Fruit fly (Drosophila melanogaster) whole organism, embryonic: ENCODE results near the gene CG31549.

ENCODE experiments used
- Antp ChIP-seq: fragments of 200-800 bp; sonication (Bioruptor generic); optimal IDR thresholded peaks from 3 replicates; lab custom pipeline; 2016; ENCODE audit warnings: missing biosample characterization, missing genetic modification characterization
- Awh ChIP-seq: fragments of 200-800 bp; sonication (Bioruptor generic); IDR thresholded peaks from 2 replicates; pipeline ENCODE4, ENCODE4 v1.3.6; 2022; ENCODE audit warnings: missing biosample characterization, missing genetic modification characterization
- CG10979 ChIP-seq: fragments of 200-800 bp; sonication (Bioruptor generic); optimal IDR thresholded peaks from 2 replicates; lab custom pipeline; 2018; ENCODE audit warnings: missing biosample characterization, mild to moderate bottlenecking, missing genetic modification characterization, moderate library complexity
- CG12744 ChIP-seq: fragments of 200-800 bp; sonication (Bioruptor generic); optimal IDR thresholded peaks from 2 replicates; lab custom pipeline; 2016; ENCODE audit warnings: missing biosample characterization, missing genetic modification characterization
- CG15073 ChIP-seq: fragments of 200-800 bp; sonication (Bioruptor generic); optimal IDR thresholded peaks from 2 replicates; lab custom pipeline; 2016; ENCODE audit warnings: missing biosample characterization, missing genetic modification characterization
- CG15601 ChIP-seq: fragments of 200-800 bp; sonication (Bioruptor generic); optimal IDR thresholded peaks from 3 replicates; lab custom pipeline; 2019; ENCODE audit warnings: missing biosample characterization, mild to moderate bottlenecking, missing genetic modification characterization, moderate library complexity
- CG1602 ChIP-seq: fragments of 200-800 bp; sonication (Bioruptor generic); optimal IDR thresholded peaks from 3 replicates; lab custom pipeline; 2016; ENCODE audit warnings: missing biosample characterization, missing genetic modification characterization
- CG16863 ChIP-seq: fragments of 200-800 bp; sonication (Bioruptor generic); optimal IDR thresholded peaks from 3 replicates; lab custom pipeline; 2016; ENCODE audit warnings: missing biosample characterization, missing genetic modification characterization
- CG1792 ChIP-seq: fragments of 200-800 bp; sonication (Bioruptor generic); optimal IDR thresholded peaks from 2 replicates; lab custom pipeline; 2016; ENCODE audit warnings: missing biosample characterization, missing genetic modification characterization
- CG2120 ChIP-seq: fragments of 200-800 bp; sonication (Bioruptor generic); optimal IDR thresholded peaks from 3 replicates; lab custom pipeline; 2016; ENCODE audit warnings: missing biosample characterization, missing genetic modification characterization
- CG2199 ChIP-seq: fragments of 200-800 bp; sonication (Bioruptor generic); IDR thresholded peaks from 3 replicates; pipeline ENCODE4 v1.3.6; 2022; ENCODE audit warnings: missing biosample characterization, missing genetic modification characterization
- CG3065 ChIP-seq: fragments of 200-800 bp; sonication (Bioruptor generic); optimal IDR thresholded peaks from 2 replicates; lab custom pipeline; 2016; ENCODE audit warnings: missing biosample characterization, missing genetic modification characterization
- CG31441 ChIP-seq: fragments of 200-800 bp; sonication (Bioruptor generic); IDR thresholded peaks from 2 replicates; pipeline ENCODE4 v1.3.6; 2022; ENCODE audit warnings: missing biosample characterization, missing genetic modification characterization
- CG3726 ChIP-seq: fragments of 200-800 bp; sonication (Bioruptor generic); IDR thresholded peaks from 3 replicates; pipeline ENCODE4, ENCODE4 v1.3.6; 2022; ENCODE audit warnings: missing biosample characterization, missing genetic modification characterization
- CG4820 ChIP-seq: fragments of 200-800 bp; sonication (Bioruptor generic); optimal IDR thresholded peaks from 3 replicates; lab custom pipeline; 2016; ENCODE audit warnings: missing biosample characterization, missing genetic modification characterization
- CG6175 ChIP-seq: fragments of 200-800 bp; sonication (Bioruptor generic); IDR thresholded peaks from 3 replicates; pipeline ENCODE4 v1.3.6; 2022; ENCODE audit warnings: missing biosample characterization, missing genetic modification characterization
- CG7928 ChIP-seq: fragments of 200-800 bp; sonication (Bioruptor generic); optimal IDR thresholded peaks from 2 replicates; lab custom pipeline; 2017; ENCODE audit warnings: missing biosample characterization, mild to moderate bottlenecking, missing genetic modification characterization
- CG9932 ChIP-seq: fragments of 200-800 bp; sonication (Bioruptor generic); IDR thresholded peaks from 2 replicates; pipeline ENCODE4 v1.3.6; 2022; ENCODE audit warnings: missing biosample characterization, missing genetic modification characterization
- Camta ChIP-seq: fragments of 200-800 bp; sonication (Bioruptor generic); optimal IDR thresholded peaks from 2 replicates; lab custom pipeline; 2016; ENCODE audit warnings: missing biosample characterization, missing genetic modification characterization
- Dref ChIP-seq: fragments of 200-800 bp; sonication (Bioruptor generic); IDR thresholded peaks from 2 replicates; pipeline ENCODE4 v1.3.6; 2022; ENCODE audit warnings: missing biosample characterization, missing genetic modification characterization
- Drgx ChIP-seq: fragments of 200-800 bp; sonication (Bioruptor generic); IDR thresholded peaks from 2 replicates; pipeline ENCODE4 v1.3.6; 2022; ENCODE audit warnings: missing biosample characterization, missing genetic modification characterization
- Eip74EF ChIP-seq, 2 experiments: fragments of 200-800 bp in 1 of 2; fragments of >200 bp in 1 of 2; sonication (Bioruptor generic) in 1 of 2; optimal IDR thresholded peaks; 2 replicates each; lab custom pipeline; 2017 to 2019; ENCODE audit warnings: missing biosample characterization in 2 of 2, missing genetic modification characterization in 2 of 2, mild to moderate bottlenecking in 1 of 2, moderate library complexity in 1 of 2
- Gug ChIP-seq: fragments of 200-800 bp; sonication (Bioruptor generic); IDR thresholded peaks from 4 replicates; pipeline ENCODE4 v1.3.6; 2022; ENCODE audit warnings: missing biosample characterization, missing genetic modification characterization
- Hsf ChIP-seq: fragments of 200-800 bp; sonication (Bioruptor generic); optimal IDR thresholded peaks from 3 replicates; lab custom pipeline; 2016; ENCODE audit warnings: missing biosample characterization, missing genetic modification characterization
- Myb ChIP-seq: fragments of 200-800 bp; sonication (Bioruptor generic); optimal IDR thresholded peaks from 2 replicates; lab custom pipeline; 2016; ENCODE audit warnings: missing biosample characterization, missing genetic modification characterization
- Side ChIP-seq: fragments of 200-800 bp; sonication (Bioruptor generic); optimal IDR thresholded peaks from 2 replicates; lab custom pipeline; 2016; ENCODE audit warnings: missing biosample characterization, missing genetic modification characterization
- Ssrp ChIP-seq: fragments of 200-800 bp; sonication (Bioruptor generic); optimal IDR thresholded peaks from 2 replicates; lab custom pipeline; 2018; ENCODE audit warnings: missing biosample characterization, mild to moderate bottlenecking, missing genetic modification characterization, moderate library complexity
- Stat92E ChIP-seq, 3 experiments: fragments of >200 bp in 2 of 3; fragments of 200-800 bp in 1 of 3; sonication (Bioruptor generic) in 1 of 3; optimal IDR thresholded peaks; 2 replicates each; lab custom pipeline; 2017 to 2019; ENCODE audit warnings: missing biosample characterization in 3 of 3, missing genetic modification characterization in 3 of 3, mild to moderate bottlenecking in 1 of 3, moderate library complexity in 1 of 3
- Taf1 ChIP-seq: fragments of 200-800 bp; sonication (Bioruptor generic); IDR thresholded peaks from 2 replicates; pipeline ENCODE4 v1.3.6; 2022; ENCODE audit warnings: missing biosample characterization, missing genetic modification characterization
- abd-A ChIP-seq: fragments of 200-800 bp; sonication (Bioruptor generic); optimal IDR thresholded peaks from 3 replicates; lab custom pipeline; 2019; ENCODE audit warnings: missing biosample characterization, mild to moderate bottlenecking, missing genetic modification characterization, moderate library complexity
- cas ChIP-seq: fragments of 200-800 bp; sonication (Bioruptor generic); IDR thresholded peaks from 2 replicates; pipeline ENCODE4 v1.3.6; 2022; ENCODE audit warnings: missing biosample characterization, missing genetic modification characterization
- caup ChIP-seq: fragments of 200-800 bp; sonication (Bioruptor generic); optimal IDR thresholded peaks from 3 replicates; lab custom pipeline; 2017; ENCODE audit warnings: missing biosample characterization, mild to moderate bottlenecking, missing genetic modification characterization, moderate library complexity; ENCODE audit not compliant: severe bottlenecking
- chinmo ChIP-seq: fragments of 200-800 bp; sonication (Bioruptor generic); IDR thresholded peaks from 4 replicates; pipeline ENCODE4 v1.3.6; 2022; ENCODE audit warnings: missing biosample characterization, missing genetic modification characterization; ENCODE audit not compliant: partially characterized antibody
- dati ChIP-seq: fragments of 200-800 bp; sonication (Bioruptor generic); IDR thresholded peaks from 2 replicates; pipeline ENCODE4 v1.3.6; 2022; ENCODE audit warnings: missing biosample characterization, missing genetic modification characterization
- dm ChIP-seq: fragments of 200-800 bp; sonication (Bioruptor generic); optimal IDR thresholded peaks from 3 replicates; lab custom pipeline; 2016; ENCODE audit warnings: missing biosample characterization, missing genetic modification characterization
- ems ChIP-seq: fragments of 200-800 bp; sonication (Bioruptor generic); optimal IDR thresholded peaks from 3 replicates; lab custom pipeline; 2016; ENCODE audit warnings: missing biosample characterization, missing genetic modification characterization
- fu2 ChIP-seq: fragments of 200-800 bp; sonication (Bioruptor generic); optimal IDR thresholded peaks from 2 replicates; lab custom pipeline; 2016; ENCODE audit warnings: missing biosample characterization, missing genetic modification characterization
- grau ChIP-seq: fragments of 200-800 bp; optimal IDR thresholded peaks from 3 replicates; lab custom pipeline; 2019; ENCODE audit warnings: missing biosample characterization, mild to moderate bottlenecking, missing genetic modification characterization, moderate library complexity
- lab ChIP-seq: fragments of 200-800 bp; sonication (Bioruptor generic); optimal IDR thresholded peaks from 3 replicates; lab custom pipeline; 2017; ENCODE audit warnings: missing biosample characterization, missing genetic modification characterization, mild to moderate bottlenecking, moderate library complexity, missing genetic modification reagents
- lov ChIP-seq, 2 experiments: fragments of 200-800 bp in 1 of 2; fragments of >200 bp in 1 of 2; sonication (Bioruptor generic) in 1 of 2; IDR thresholded peaks in 1 of 2; optimal IDR thresholded peaks in 1 of 2; 2 replicates in 1 of 2; 3 replicates in 1 of 2; pipeline versions ENCODE4 v1.3.6 to Lab custom; 2017 to 2022; ENCODE audit warnings: missing biosample characterization in 1 of 2, missing genetic modification characterization in 1 of 2
- mld ChIP-seq: fragments of 200-800 bp; sonication (Bioruptor generic); IDR thresholded peaks from 3 replicates; pipeline ENCODE4 v1.3.6; 2022; ENCODE audit warnings: missing biosample characterization, missing genetic modification characterization; ENCODE audit not compliant: partially characterized antibody
- nerfin-1 ChIP-seq: fragments of 200-800 bp; sonication (Bioruptor generic); optimal IDR thresholded peaks from 3 replicates; lab custom pipeline; 2019; ENCODE audit warnings: missing biosample characterization, mild to moderate bottlenecking, missing genetic modification characterization, moderate library complexity
- pan ChIP-seq, 4 experiments: fragments of >200 bp in 3 of 4; fragments of 200-800 bp in 1 of 4; sonication (Bioruptor generic) in 1 of 4; optimal IDR thresholded peaks in 3 of 4; IDR thresholded peaks in 1 of 4; 2 replicates each; pipeline versions ENCODE4 v1.3.6 to Lab custom; 2017 to 2022; ENCODE audit warnings: missing biosample characterization in 2 of 4, missing genetic modification characterization in 2 of 4, mixed read lengths in 1 of 4
- repo ChIP-seq: fragments of 200-800 bp; sonication (Bioruptor generic); optimal IDR thresholded peaks from 2 replicates; lab custom pipeline; 2016; ENCODE audit warnings: missing biosample characterization, missing genetic modification characterization
- sens ChIP-seq: fragments of 200-800 bp; sonication (Bioruptor generic); peaks from one replicate; lab custom pipeline; 2016; ENCODE audit warnings: missing biosample characterization, missing genetic modification characterization
- slou ChIP-seq: fragments of 200-800 bp; sonication (Bioruptor generic); optimal IDR thresholded peaks from 3 replicates; lab custom pipeline; 2016; ENCODE audit warnings: missing biosample characterization, missing genetic modification characterization
- so ChIP-seq: fragments of 200-800 bp; sonication (Bioruptor generic); IDR thresholded peaks from 3 replicates; pipeline ENCODE4 v1.3.6; 2022; ENCODE audit warnings: missing biosample characterization, missing genetic modification characterization
- ssp ChIP-seq: fragments of 200-800 bp; sonication (Bioruptor generic); IDR thresholded peaks from 2 replicates; pipeline ENCODE4 v1.3.6; 2022; ENCODE audit warnings: missing biosample characterization, missing genetic modification characterization
- tio ChIP-seq: fragments of 200-800 bp; sonication (Bioruptor generic); optimal IDR thresholded peaks from 2 replicates; lab custom pipeline; 2017; ENCODE audit warnings: missing biosample characterization, missing genetic modification characterization, inconsistent platforms

CG31549 gene

DNA sequence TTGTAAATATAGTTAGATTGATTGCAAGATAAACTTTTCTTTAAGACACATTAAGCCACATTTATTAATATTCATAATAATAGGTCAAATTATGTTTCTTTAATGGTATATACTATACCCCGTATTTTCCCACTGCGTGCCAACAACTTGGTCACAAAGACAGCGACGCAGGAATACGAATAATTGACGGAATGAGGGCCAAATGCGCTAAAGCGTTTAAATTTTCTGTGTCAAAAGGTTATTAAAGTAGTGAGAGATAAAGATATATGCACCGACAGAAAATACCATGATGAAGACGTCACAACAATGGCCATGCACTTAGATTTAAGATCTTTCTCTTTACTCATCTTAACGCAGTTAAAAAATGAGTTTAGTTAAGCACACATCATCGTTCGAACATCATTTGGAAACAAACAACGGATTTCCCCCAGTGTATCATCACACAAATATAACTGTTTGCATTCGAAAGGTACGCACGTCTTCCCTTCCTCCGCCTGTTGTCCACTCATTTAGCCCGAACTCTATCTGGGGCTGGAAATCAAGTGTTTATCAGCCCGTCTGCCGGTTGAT lies 11.5 kb upstream of the CG31549 start (continued):
- TF ChIP-seq Drgx (GFP tag; lab: Robert Waterston, UW) (peak; percentile 49; the same call in 1 of the 2 replicates), lov (optimal IDR thresholded peaks at IDR 0.05; lab: Kevin White, UChicago) (no peak), lov (GFP tag; IDR thresholded peaks at IDR 0.05; lab: Robert Waterston, UW) (peak; percentile 84), Awh (GFP tag; lab: Robert Waterston, UW) (peak; percentile 64; the same call in 1 of the 2 replicates), CG31441 (GFP tag; lab: Robert Waterston, UW) (peak; percentile 79), nerfin-1 (tag; lab: Kevin White, UChicago) (peak; percentile 51), Taf1 (GFP tag; lab: Robert Waterston, UW) (no peak; the same call in 1 of the 2 replicates), Gug (GFP tag; lab: Robert Waterston, UW) (peak; percentile 42; the same call in 2 of the 4 replicates), dati (GFP tag; lab: Robert Waterston, UW) (no peak), CG1792 (GFP tag; lab: Kevin White, UChicago) (peak; percentile 40), pan (optimal IDR thresholded peaks at IDR 0.05; lab: Kevin White, UChicago) (no peak), pan (GFP tag; optimal IDR thresholded peaks at IDR 0.05 in 1 of 2, IDR thresholded peaks at IDR 0.05 in 1 of 2) (peak in 1 of 2 experiments; percentile 68), Side (GFP tag; lab: Kevin White, UChicago) (peak; percentile 71), mld (no peak), slou (GFP tag; lab: Kevin White, UChicago) (peak; percentile 41), repo (GFP tag; lab: Kevin White, UChicago) (peak; percentile 46), CG7928 (GFP tag; lab: Kevin White, UChicago) (no peak), CG2120 (GFP tag; lab: Kevin White, UChicago) (peak; percentile 63), CG1602 (peak; percentile 48), Camta (peak; percentile 62), sens (GFP tag; lab: Kevin White, UChicago) (peak; percentile 93), CG6175 (GFP tag; lab: Robert Waterston, UW) (no peak), Ssrp (tag; lab: Kevin White, UChicago) (peak; percentile 43), Dref (GFP tag; lab: Robert Waterston, UW) (no peak), tio (GFP tag; lab: Kevin White, UChicago) (peak; percentile 77), ssp (GFP tag; lab: Robert Waterston, UW) (no peak), abd-A (no peak), CG4820 (peak; percentile 65), CG16863 (GFP tag; lab: Kevin White, UChicago) (peak; percentile 61), chinmo (GFP tag; lab: Robert Waterston, UW) (no peak), CG15073 (GFP tag; lab: Kevin White, UChicago) (peak; percentile 8), Myb (GFP tag; lab: Kevin White, UChicago) (peak; percentile 53), CG12744 (GFP tag; lab: Kevin White, UChicago) (no peak), fu2 (peak; percentile 44), cas (GFP tag; lab: Robert Waterston, UW) (no peak), Stat92E (GFP tag; optimal IDR thresholded peaks at IDR 0.05; lab: Kevin White, UChicago) (peak in 1 of 3 experiments; percentile 12), CG9932 (peak; percentile 51; the same call in 1 of the 2 replicates), CG10979 (peak; percentile 71), caup (GFP tag; lab: Kevin White, UChicago) (peak; percentile 51), CG3726 (peak; percentile 59; the same call in 1 of the 3 replicates), so (GFP tag; lab: Robert Waterston, UW) (peak; percentile 44; the same call in 1 of the 3 replicates), CG2199 (GFP tag; lab: Robert Waterston, UW) (no peak), Eip74EF (GFP tag; optimal IDR thresholded peaks at IDR 0.05; lab: Kevin White, UChicago) (peak in 1 of 2 experiments; percentile 65), grau (tag; lab: Kevin White, UChicago) (peak; percentile 54), Hsf (GFP tag; lab: Kevin White, UChicago) (peak; percentile 54), Antp (GFP tag; lab: Kevin White, UChicago) (peak; percentile 73), CG15601 (tag; lab: Kevin White, UChicago) (peak; percentile 17), ems (GFP tag; lab: Kevin White, UChicago) (peak; percentile 52), dm (peak; percentile 46), CG3065 (no peak), lab (GFP tag; lab: Kevin White, UChicago) (peak; percentile 44)
